Worm (Caenorhabditis elegans) whole organism, L4 larva: ENCODE results near the gene rsr-2.

Experiments
- F44E2.7 ChIP-seq: fragments of 200-800 bp; sonication (Bioruptor generic); IDR thresholded peaks from 2 replicates; pipeline ENCODE4 v2.1.2; 2022; ENCODE audit warnings: missing genetic modification characterization, missing compliant biosample characterization
- dmd-6 ChIP-seq: fragments of 200-800 bp; sonication (Bioruptor generic); IDR thresholded peaks from 2 replicates; pipeline ENCODE4 v1.3.6; 2022; ENCODE audit warnings: missing genetic modification reagents, missing genetic modification characterization, missing compliant biosample characterization

Gene rsr-2

DNA sequence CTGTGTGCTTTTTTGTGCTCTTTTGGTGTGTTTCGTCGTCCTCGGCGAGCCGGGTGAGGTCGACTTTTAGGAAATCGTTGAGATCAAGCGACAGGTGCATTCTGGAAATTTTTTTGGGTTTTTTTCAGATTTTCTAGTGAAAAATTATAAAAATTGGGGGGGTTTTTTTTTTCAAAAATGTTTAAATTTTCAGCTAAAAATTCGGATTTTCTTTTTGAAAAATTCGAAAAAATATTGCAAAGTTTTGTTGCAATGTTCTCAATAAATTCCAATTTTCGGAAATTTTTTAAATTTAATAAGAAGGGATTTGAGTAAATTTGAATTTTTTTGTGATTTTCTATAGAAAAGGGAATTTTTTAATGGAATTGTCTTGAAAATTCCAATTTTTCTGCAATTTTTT is 49.8 kb downstream of the rsr-2 start, which contains the start of gene Y57A10A.27:
Gene Y57A10A.27, minus strand, starts transcription at position 101 of the 400 bp plus-strand sequence.
- no peak for TF ChIP-seq F44E2.7
- TF ChIP-seq dmd-6: no peak
